Fruit fly (Drosophila melanogaster): ENCODE data around the gene hydra.

DNA sequence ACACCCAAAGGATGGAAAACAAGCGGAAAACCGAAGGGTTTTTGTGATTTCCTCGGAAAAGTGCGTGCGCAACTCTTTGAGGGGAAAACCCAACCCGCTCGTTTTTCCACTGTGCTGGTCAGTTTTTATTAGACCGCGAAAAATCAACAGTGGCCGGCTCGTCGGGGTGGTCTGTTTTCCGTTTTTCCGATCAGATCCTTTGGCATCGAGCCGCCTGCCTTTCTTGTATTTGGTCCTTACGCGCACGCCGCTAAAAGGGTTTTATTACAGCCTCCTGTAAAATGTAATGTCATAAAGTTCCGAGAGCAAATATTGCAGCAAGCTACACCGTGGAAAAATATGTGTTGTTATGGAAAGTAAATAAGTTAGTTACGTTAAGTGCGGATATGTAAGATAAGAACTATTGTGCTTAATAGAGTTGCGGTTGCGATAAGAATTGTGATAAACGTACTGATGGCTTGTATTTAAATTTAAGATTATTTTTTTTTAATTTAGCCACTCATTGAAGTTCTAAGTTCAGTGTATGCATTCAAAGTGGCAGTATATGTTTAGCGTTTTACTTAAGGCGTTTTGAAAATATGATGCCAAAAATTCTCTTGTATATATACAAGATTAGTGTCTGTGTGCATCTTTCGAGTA, 13.8 kb downstream of the hydra start:
- TF ChIP-seq CG8478 (optimal IDR thresholded peaks at IDR 0.05) = no peak
- no peak for TF ChIP-seq CTCF (optimal IDR thresholded peaks at IDR 0.05)
